Worm (Caenorhabditis elegans) whole organism, late embryonic: Measurements from ENCODE around the gene ptp-4A2.

ENCODE experiments used
- ama-1 ChIP-seq: fragments of 150-350 bp; optimal IDR thresholded peaks from 2 replicates; lab custom pipeline; 2014
- ceh-9 ChIP-seq: sonication (generic microtip); optimal IDR thresholded peaks from 2 replicates; lab custom pipeline; 2016; ENCODE audit warnings: mild to moderate bottlenecking, missing genetic modification characterization, inconsistent platforms, missing compliant biosample characterization
- fkh-6 ChIP-seq: sonication (generic microtip); optimal IDR thresholded peaks from 2 replicates; lab custom pipeline; 2016; ENCODE audit warnings: missing genetic modification characterization, missing compliant biosample characterization
- nhr-11 ChIP-seq: fragments of 150-350 bp; optimal IDR thresholded peaks from 2 replicates; lab custom pipeline; 2014; ENCODE audit warnings: missing biosample characterization, missing genetic modification characterization
- pat-9 ChIP-seq: fragments of 200-800 bp; sonication (Bioruptor generic); optimal IDR thresholded peaks from 2 replicates; lab custom pipeline; 2018; ENCODE audit warnings: mild to moderate bottlenecking, missing genetic modification characterization, moderate library complexity, missing compliant biosample characterization
- sox-2 ChIP-seq: fragments of 200-800 bp; sonication (Bioruptor generic); IDR thresholded peaks from 2 replicates; pipeline ENCODE4 v1.3.6; 2022; ENCODE audit warnings: missing genetic modification reagents, missing genetic modification characterization, missing compliant biosample characterization
- unc-42 ChIP-seq: sonication (generic microtip); optimal IDR thresholded peaks from 2 replicates; lab custom pipeline; 2016; ENCODE audit warnings: missing genotype, missing genetic modification characterization, missing compliant biosample characterization

DNA sequence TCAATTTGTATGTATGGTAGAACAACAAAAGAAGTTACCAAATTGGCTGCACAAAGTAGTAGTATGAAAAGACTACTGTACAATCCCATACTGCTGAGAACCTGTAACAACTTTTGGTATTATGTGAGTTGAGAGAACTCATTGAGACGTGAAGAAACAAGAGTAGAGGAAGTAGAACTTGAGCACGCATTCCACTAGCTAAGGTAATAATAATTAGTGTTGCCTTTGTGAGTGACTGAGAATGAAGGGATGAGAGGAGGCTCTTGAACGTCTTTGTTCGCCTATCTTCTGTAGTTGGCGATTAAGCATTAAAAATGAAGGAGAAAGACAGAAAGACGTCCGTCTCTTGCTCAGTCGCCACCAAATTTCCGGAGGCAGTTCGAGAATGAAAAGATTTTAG lies 30.4 kb upstream of the ptp-4A2 start, which contains the start of gene C16B8.4:
- TF ChIP-seq unc-42 (tag; lab: Kevin White, UChicago) (no peak), nhr-11 (tag; lab: Kevin White, UChicago) (no peak), fkh-6 (no peak), ama-1 (lab: Kevin White, UChicago) (no peak), pat-9 (no peak), sox-2 (GFP tag; lab: Robert Waterston, UW) (no peak), ceh-9 (tag; lab: Kevin White, UChicago) (no peak)
